Fruit fly (Drosophila melanogaster) whole organism: Measurements from ENCODE around the gene CG13022.

Experiments used
- CG8478 ChIP-seq: fragments of >200 bp; optimal IDR thresholded peaks from 2 replicates; lab custom pipeline; 2018; ENCODE audit warnings: inconsistent platforms
- Dll ChIP-seq: fragments of >200 bp; optimal IDR thresholded peaks from 2 replicates; lab custom pipeline; 2017
- psq ChIP-seq: fragments of >200 bp; optimal IDR thresholded peaks from 2 replicates; lab custom pipeline; 2017
- usp ChIP-seq: fragments of >200 bp; optimal IDR thresholded peaks from 2 replicates; lab custom pipeline; 2017; ENCODE audit warnings: missing biosample characterization, missing genetic modification characterization, mixed read lengths

dm6 chr3L:16889545-16889944 lies 49.2 kb downstream of the CG13022 start:
- no peak for TF ChIP-seq usp (GFP tag; lab: Kevin White, UChicago)
- TF ChIP-seq Dll (lab: Kevin White, UChicago), result no peak
- TF ChIP-seq CG8478 (lab: Kevin White, UChicago), result no peak
- TF ChIP-seq psq (lab: Kevin White, UChicago), result no peak
